Fruit fly (Drosophila melanogaster) whole organism: ENCODE data around the gene CG6790.

Source experiments
- CG8478 ChIP-seq: fragments of >200 bp; optimal IDR thresholded peaks from 2 replicates; lab custom pipeline; 2018; ENCODE audit warnings: inconsistent platforms
- Dll ChIP-seq: fragments of >200 bp; optimal IDR thresholded peaks from 2 replicates; lab custom pipeline; 2017
- EcR ChIP-seq, 2 experiments: fragments of >200 bp; optimal IDR thresholded peaks; 2 replicates each; lab custom pipeline; 2017; ENCODE audit warnings: missing biosample characterization in 2 of 2, missing genetic modification characterization in 2 of 2, missing genetic modification reagents in 2 of 2
- pan ChIP-seq: fragments of >200 bp; optimal IDR thresholded peaks from 2 replicates; lab custom pipeline; 2017
- psq ChIP-seq: fragments of >200 bp; optimal IDR thresholded peaks from 2 replicates; lab custom pipeline; 2017
- usp ChIP-seq: fragments of >200 bp; optimal IDR thresholded peaks from 2 replicates; lab custom pipeline; 2017; ENCODE audit warnings: missing biosample characterization, missing genetic modification characterization, mixed read lengths

CG6790 gene

DNA sequence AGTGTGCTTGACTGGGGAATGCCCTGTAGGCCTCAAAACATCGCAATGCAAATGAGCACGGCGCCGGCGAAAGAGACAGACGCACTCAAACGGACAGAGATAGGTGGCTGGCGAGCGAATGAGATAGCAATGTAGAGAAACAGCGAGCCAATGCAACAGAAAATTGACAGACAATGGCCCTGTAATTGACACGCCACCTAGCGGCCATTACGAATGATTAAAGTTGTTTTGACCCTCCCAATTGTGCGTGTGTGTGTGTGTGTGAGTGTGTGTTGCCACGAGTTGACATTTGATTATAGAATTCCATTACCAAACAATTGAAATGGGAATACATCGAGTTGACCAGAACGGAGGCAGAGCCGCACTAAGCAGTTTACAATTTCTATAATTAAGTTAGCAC lies 34.4 kb downstream of the CG6790 start:
- no peak for TF ChIP-seq usp
- no peak for TF ChIP-seq psq (lab: Kevin White, UChicago)
- no peak for TF ChIP-seq CG8478 (lab: Kevin White, UChicago)
- no peak for TF ChIP-seq pan (lab: Kevin White, UChicago)
- no peak for TF ChIP-seq EcR (GFP tag; optimal IDR thresholded peaks at IDR 0.05; lab: Kevin White, UChicago)
- TF ChIP-seq Dll (lab: Kevin White, UChicago): no peak

DNA sequence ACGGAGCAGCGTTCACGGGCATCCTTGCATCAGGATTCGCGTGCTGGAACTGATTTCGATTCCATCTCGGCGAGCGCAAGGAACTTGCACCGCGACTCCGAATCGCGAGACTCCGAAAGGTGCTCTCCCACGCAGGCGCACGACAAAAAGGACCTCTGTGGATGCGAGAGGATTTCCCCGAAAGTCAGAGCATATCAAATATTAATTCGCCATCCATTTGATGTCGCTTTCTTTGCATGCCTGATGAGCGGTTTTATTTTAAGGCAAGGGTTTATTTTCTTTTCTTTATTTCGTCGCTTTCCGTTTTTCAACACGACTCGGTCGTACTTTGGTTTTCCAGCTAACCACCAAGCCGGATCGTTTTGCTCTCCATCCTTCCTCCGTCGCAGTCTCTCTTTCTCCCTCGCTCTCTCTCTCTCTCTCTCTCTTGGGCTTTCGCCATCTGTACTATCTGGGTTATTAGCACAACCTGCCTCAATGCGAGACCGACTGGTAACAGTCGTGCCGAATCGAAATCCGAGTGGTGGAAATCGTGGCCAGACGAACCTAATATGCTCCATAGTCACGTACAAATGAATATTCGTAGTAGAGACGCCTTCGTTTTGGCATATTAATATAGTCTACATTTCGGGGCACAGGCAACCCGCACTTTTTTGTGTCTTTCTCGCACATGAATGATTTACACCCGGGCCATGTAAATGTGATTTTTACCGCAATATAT lies 35.5 kb downstream of the CG6790 start, which contains the start of gene dpr4:
Gene dpr4 (minus strand): TSS at position 51 of the 721 bp plus-strand sequence.
- no peak for TF ChIP-seq pan (lab: Kevin White, UChicago)
- no peak for TF ChIP-seq Dll (lab: Kevin White, UChicago)

DNA sequence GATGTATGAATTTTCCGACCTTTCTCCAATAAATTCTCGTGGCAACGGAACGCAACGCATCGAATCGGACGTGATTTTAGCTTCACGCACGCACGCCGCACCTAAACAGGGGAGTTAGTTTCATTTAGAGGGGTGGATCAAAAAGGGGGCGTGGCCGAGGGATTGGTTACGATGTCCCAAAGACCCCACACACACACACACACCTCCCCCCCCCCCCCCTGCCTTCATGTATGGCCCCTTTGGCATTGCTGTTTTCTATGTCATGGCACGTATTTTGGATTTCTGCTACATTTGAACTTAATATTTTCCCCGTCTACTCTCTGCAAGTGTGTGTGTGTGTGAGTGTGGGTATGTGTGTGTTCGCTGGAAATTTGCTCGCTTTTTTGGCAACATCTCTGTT lies 46.7 kb downstream of the CG6790 start:
- TF ChIP-seq pan (lab: Kevin White, UChicago) (no peak), psq (lab: Kevin White, UChicago) (no peak), Dll (lab: Kevin White, UChicago) (no peak), usp (no peak), CG8478 (lab: Kevin White, UChicago) (no peak), EcR (GFP tag; optimal IDR thresholded peaks at IDR 0.05; lab: Kevin White, UChicago) (no peak)
